Worm (Caenorhabditis elegans): ENCODE data around the gene Y43F8C.15.
"Not testable (repeated sequence)": the region's sequence is repeated elsewhere in the genome, so short reads cannot be mapped to it uniquely, and the experiment has no call there.

Gene Y43F8C.15

ce11 chrV:19715419-19715818 is 5.0 kb upstream of the Y43F8C.15 start, which contains the start of gene Y43F8C.16:
Gene Y43F8C.16, minus strand, starts transcription at chrV:19715519.
- TF ChIP-seq nhr-10 (tag; optimal IDR thresholded peaks at IDR 0.05) = no peak
- TF ChIP-seq ceh-16 (tag; optimal IDR thresholded peaks at IDR 0.05) = no peak
- TF ChIP-seq sma-9 (GFP tag; optimal IDR thresholded peaks at IDR 0.05) = no peak
- TF ChIP-seq sma-9 (tag; optimal IDR thresholded peaks at IDR 0.05) = no peak
- no peak for TF ChIP-seq lin-39 (tag; optimal IDR thresholded peaks at IDR 0.05)
- TF ChIP-seq zag-1 (tag; optimal IDR thresholded peaks at IDR 0.05) = no peak
- no peak for TF ChIP-seq nhr-21 (tag; optimal IDR thresholded peaks at IDR 0.05)
- TF ChIP-seq nhr-129 (tag; optimal IDR thresholded peaks at IDR 0.05) = no peak
- no peak for TF ChIP-seq unc-55 (GFP tag; optimal IDR thresholded peaks at IDR 0.05)
- TF ChIP-seq sem-4 (tag; optimal IDR thresholded peaks at IDR 0.05) = no peak
- no peak for TF ChIP-seq unc-62 (GFP tag; optimal IDR thresholded peaks at IDR 0.05)
- TF ChIP-seq aly-2 (tag; optimal IDR thresholded peaks at IDR 0.05) = no peak

- TF ChIP-seq snpc-4, gmeb-1, nhr-23 (tag; optimal IDR thresholded peaks at IDR 0.05): not testable (repeated sequence)
Measured at ce11 chrV:19711646-19712045, 1.2 kb upstream of the Y43F8C.15 start, which contains the start of gene Y43F8C.23. Gene Y43F8C.23, minus strand, starts transcription at chrV:19711746.

- TF ChIP-seq mbf-1 (tag; optimal IDR thresholded peaks at IDR 0.05) (no peak), sem-4 (tag; optimal IDR thresholded peaks at IDR 0.05) (no peak), Y55F3AM.14 (GFP tag; optimal IDR thresholded peaks at IDR 0.05) (no peak), egl-27 (tag; optimal IDR thresholded peaks at IDR 0.05) (no peak), peb-1 (tag; optimal IDR thresholded peaks at IDR 0.05) (no peak), mab-5 (tag; optimal IDR thresholded peaks at IDR 0.05) (no peak), alr-1 (tag; optimal IDR thresholded peaks at IDR 0.05) (no peak), F13H6.1 (tag; optimal IDR thresholded peaks at IDR 0.05) (no peak), unc-39 (tag; optimal IDR thresholded peaks at IDR 0.05) (no peak), crh-2 (tag; optimal IDR thresholded peaks at IDR 0.05) (no peak), elt-3 (tag; optimal IDR thresholded peaks at IDR 0.05) (no peak), nhr-11 (tag; optimal IDR thresholded peaks at IDR 0.05) (no peak), C34F6.9 (tag; optimal IDR thresholded peaks at IDR 0.05) (no peak), R02D3.7 (tag; optimal IDR thresholded peaks at IDR 0.05) (no peak), lin-13 (GFP tag; optimal IDR thresholded peaks at IDR 0.05) (no peak), nhr-6 (tag; optimal IDR thresholded peaks at IDR 0.05) (no peak), gmeb-1 (tag; optimal IDR thresholded peaks at IDR 0.05) (no peak), nhr-23 (tag; optimal IDR thresholded peaks at IDR 0.05) (no peak)
Measured at ce11 chrV:19708849-19709248, 1.6 kb downstream of the Y43F8C.15 start, which contains the start of gene srv-3. Gene srv-3, minus strand, starts transcription at chrV:19708949.

- TF ChIP-seq sma-3 (GFP tag; optimal IDR thresholded peaks at IDR 0.05) (no peak), blmp-1 (tag; optimal IDR thresholded peaks at IDR 0.05; ENCODE audit: insufficient read depth) (no peak), ztf-4 (tag; optimal IDR thresholded peaks at IDR 0.05) (no peak), fos-1 (tag; optimal IDR thresholded peaks at IDR 0.05) (peak; percentile 80), ceh-16 (tag; optimal IDR thresholded peaks at IDR 0.05) (no peak), gmeb-1 (tag; optimal IDR thresholded peaks at IDR 0.05) (no peak), nhr-77 (tag; optimal IDR thresholded peaks at IDR 0.05) (no peak)
Measured at ce11 chrV:19697348-19698172, 12.9 kb downstream of the Y43F8C.15 start, which contains the start of the genes Y43F8C.13 and ani-3. Gene Y43F8C.13, minus strand, starts transcription at chrV:19697398. Gene ani-3, plus strand, starts transcription at chrV:19697732.

ce11 chrV:19691954-19692353 is 18.5 kb downstream of the Y43F8C.15 start:
- TF ChIP-seq mbf-1 (tag; optimal IDR thresholded peaks at IDR 0.05) = no peak
- no peak for TF ChIP-seq sma-3 (GFP tag; optimal IDR thresholded peaks at IDR 0.05)
- TF ChIP-seq peb-1 (tag; optimal IDR thresholded peaks at IDR 0.05) = no peak
- no peak for TF ChIP-seq skn-1 (tag; optimal IDR thresholded peaks at IDR 0.05)
- no peak for TF ChIP-seq ztf-1 (GFP tag; conservative IDR thresholded peaks at IDR 0.05)
- no peak for TF ChIP-seq unc-62 (GFP tag; optimal IDR thresholded peaks at IDR 0.05)
- TF ChIP-seq egl-27 (tag; optimal IDR thresholded peaks at IDR 0.05) = no peak
- TF ChIP-seq F13H6.1 (tag; optimal IDR thresholded peaks at IDR 0.05) = no peak
- TF ChIP-seq unc-39 (tag; optimal IDR thresholded peaks at IDR 0.05) = no peak

All from whole organism, L2 larva.